Fruit fly (Drosophila melanogaster) whole organism, embryonic: ENCODE results near the gene CG43799.

Experiments
- Abd-B ChIP-seq: fragments of 200-800 bp; sonication (Bioruptor generic); optimal IDR thresholded peaks from 2 replicates; lab custom pipeline; 2018; ENCODE audit warnings: missing biosample characterization, mild to moderate bottlenecking, missing genetic modification characterization, moderate library complexity
- Atf-2 ChIP-seq: fragments of 200-800 bp; sonication (Bioruptor generic); optimal IDR thresholded peaks from 2 replicates; lab custom pipeline; 2016; ENCODE audit warnings: missing biosample characterization, missing genetic modification characterization
- Blimp-1 ChIP-seq: fragments of 200-800 bp; sonication (Bioruptor generic); optimal IDR thresholded peaks from 3 replicates; lab custom pipeline; 2018; ENCODE audit warnings: missing biosample characterization, missing genetic modification characterization, mild to moderate bottlenecking, moderate library complexity, missing genetic modification reagents
- CG12299 ChIP-seq: fragments of 200-800 bp; sonication (Bioruptor generic); optimal IDR thresholded peaks from 2 replicates; lab custom pipeline; 2018; ENCODE audit warnings: missing biosample characterization, mild to moderate bottlenecking, missing genetic modification characterization
- CG13123 ChIP-seq: fragments of 200-800 bp; sonication (Bioruptor generic); optimal IDR thresholded peaks from 2 replicates; lab custom pipeline; 2016; ENCODE audit warnings: missing biosample characterization, missing genetic modification characterization
- CG15073 ChIP-seq: fragments of 200-800 bp; sonication (Bioruptor generic); optimal IDR thresholded peaks from 2 replicates; lab custom pipeline; 2016; ENCODE audit warnings: missing biosample characterization, missing genetic modification characterization
- CG15479 ChIP-seq: fragments of 200-800 bp; sonication (Bioruptor generic); optimal IDR thresholded peaks from 3 replicates; lab custom pipeline; 2019; ENCODE audit warnings: missing biosample characterization, mild to moderate bottlenecking, missing genetic modification characterization, moderate library complexity
- CG1603 ChIP-seq: fragments of 200-800 bp; sonication (Bioruptor generic); optimal IDR thresholded peaks from 2 replicates; lab custom pipeline; 2019; ENCODE audit warnings: missing biosample characterization, mild to moderate bottlenecking, missing genetic modification characterization, moderate library complexity
- CG2120 ChIP-seq: fragments of 200-800 bp; sonication (Bioruptor generic); optimal IDR thresholded peaks from 3 replicates; lab custom pipeline; 2016; ENCODE audit warnings: missing biosample characterization, missing genetic modification characterization
- CG2202 ChIP-seq: fragments of 200-800 bp; sonication (Bioruptor generic); optimal IDR thresholded peaks from 2 replicates; lab custom pipeline; 2018; ENCODE audit warnings: missing biosample characterization, mild to moderate bottlenecking, missing genetic modification characterization
- CG2678 ChIP-seq: fragments of 200-800 bp; sonication (Bioruptor generic); optimal IDR thresholded peaks from 3 replicates; lab custom pipeline; 2019; ENCODE audit warnings: missing biosample characterization, mild to moderate bottlenecking, missing genetic modification characterization, moderate library complexity
- CG3065 ChIP-seq: fragments of 200-800 bp; sonication (Bioruptor generic); optimal IDR thresholded peaks from 2 replicates; lab custom pipeline; 2016; ENCODE audit warnings: missing biosample characterization, missing genetic modification characterization
- CG31441 ChIP-seq: fragments of 200-800 bp; sonication (Bioruptor generic); IDR thresholded peaks from 2 replicates; pipeline ENCODE4 v1.3.6; 2022; ENCODE audit warnings: missing biosample characterization, missing genetic modification characterization
- CG6689 ChIP-seq: fragments of 200-800 bp; sonication (Bioruptor generic); IDR thresholded peaks from 2 replicates; pipeline ENCODE4 v1.3.6; 2022; ENCODE audit warnings: missing biosample characterization, missing genetic modification characterization
- CG8359 ChIP-seq: fragments of 200-800 bp; sonication (Bioruptor generic); optimal IDR thresholded peaks from 2 replicates; lab custom pipeline; 2017; ENCODE audit warnings: missing biosample characterization, mild to moderate bottlenecking, missing genetic modification characterization, borderline replicate concordance
- Doc3 ChIP-seq: fragments of 200-800 bp; sonication (Bioruptor generic); IDR thresholded peaks from 3 replicates; pipeline ENCODE4 v1.3.6; 2022; ENCODE audit warnings: missing biosample characterization, missing genetic modification characterization; ENCODE audit not compliant: partially characterized antibody
- Drgx ChIP-seq: fragments of 200-800 bp; sonication (Bioruptor generic); IDR thresholded peaks from 2 replicates; pipeline ENCODE4 v1.3.6; 2022; ENCODE audit warnings: missing biosample characterization, missing genetic modification characterization
- Fer3 ChIP-seq: fragments of 200-800 bp; sonication (Bioruptor generic); optimal IDR thresholded peaks from 2 replicates; lab custom pipeline; 2018; ENCODE audit warnings: missing biosample characterization, mild to moderate bottlenecking, missing genetic modification characterization, moderate library complexity
- H15 ChIP-seq: fragments of 200-800 bp; sonication (Bioruptor generic); IDR thresholded peaks from 3 replicates; pipeline ENCODE4 v1.3.6; 2022; ENCODE audit warnings: missing biosample characterization, missing genetic modification characterization
- HmgZ ChIP-seq: fragments of 200-800 bp; sonication (Bioruptor generic); optimal IDR thresholded peaks from 2 replicates; lab custom pipeline; 2018; ENCODE audit warnings: missing biosample characterization, mild to moderate bottlenecking, missing genetic modification characterization
- Hr39 ChIP-seq: fragments of >200 bp; optimal IDR thresholded peaks from 2 replicates; lab custom pipeline; 2017
- Hr51 ChIP-seq, 2 experiments: fragments of 200-800 bp; sonication (Bioruptor generic); optimal IDR thresholded peaks; 2 replicates in 1 of 2; 3 replicates in 1 of 2; lab custom pipeline; 2016 to 2018; ENCODE audit warnings: missing biosample characterization in 2 of 2, missing genetic modification characterization in 2 of 2, mild to moderate bottlenecking in 1 of 2, moderate library complexity in 1 of 2
- Lim3 ChIP-seq: fragments of 200-800 bp; sonication (Bioruptor generic); IDR thresholded peaks from 2 replicates; pipeline ENCODE4 v1.3.6; 2022; ENCODE audit warnings: missing biosample characterization, missing genetic modification characterization
- Lpt ChIP-seq: fragments of >200 bp; optimal IDR thresholded peaks from 2 replicates; lab custom pipeline; 2018; ENCODE audit warnings: missing biosample characterization, missing genetic modification characterization
- Myb ChIP-seq: fragments of 200-800 bp; sonication (Bioruptor generic); optimal IDR thresholded peaks from 2 replicates; lab custom pipeline; 2016; ENCODE audit warnings: missing biosample characterization, missing genetic modification characterization
- NC2β ChIP-seq: fragments of 200-800 bp; sonication (Bioruptor generic); optimal IDR thresholded peaks from 2 replicates; lab custom pipeline; 2016; ENCODE audit warnings: missing biosample characterization, missing genetic modification characterization
- NFAT ChIP-seq: fragments of 200-800 bp; sonication (Bioruptor generic); IDR thresholded peaks from 2 replicates; pipeline ENCODE4 v1.3.6; 2022; ENCODE audit warnings: missing biosample characterization, missing genetic modification characterization
- TFAM ChIP-seq: fragments of 200-800 bp; sonication (Bioruptor generic); optimal IDR thresholded peaks from 2 replicates; lab custom pipeline; 2017; ENCODE audit warnings: missing biosample characterization, missing genetic modification characterization, inconsistent platforms
- amos ChIP-seq: fragments of 200-800 bp; sonication (Bioruptor generic); IDR thresholded peaks from 2 replicates; pipeline ENCODE4 v1.3.6; 2022; ENCODE audit warnings: missing biosample characterization, missing genetic modification characterization; ENCODE audit not compliant: partially characterized antibody
- bigmax ChIP-seq: fragments of 200-800 bp; sonication (Bioruptor generic); optimal IDR thresholded peaks from 2 replicates; lab custom pipeline; 2018; ENCODE audit warnings: missing biosample characterization, mild to moderate bottlenecking, missing genetic modification characterization
- bowl ChIP-seq: fragments of 200-800 bp; sonication (Bioruptor generic); IDR thresholded peaks from 2 replicates; pipeline ENCODE4 v1.3.6; 2022; ENCODE audit warnings: missing biosample characterization, missing genetic modification characterization
- cas ChIP-seq: fragments of 200-800 bp; sonication (Bioruptor generic); IDR thresholded peaks from 2 replicates; pipeline ENCODE4 v1.3.6; 2022; ENCODE audit warnings: missing biosample characterization, missing genetic modification characterization
- caup ChIP-seq: fragments of 200-800 bp; sonication (Bioruptor generic); optimal IDR thresholded peaks from 3 replicates; lab custom pipeline; 2017; ENCODE audit warnings: missing biosample characterization, mild to moderate bottlenecking, missing genetic modification characterization, moderate library complexity; ENCODE audit not compliant: severe bottlenecking
- dimm ChIP-seq: fragments of 200-800 bp; sonication (Bioruptor generic); IDR thresholded peaks from 2 replicates; pipeline ENCODE4 v1.3.6; 2022; ENCODE audit warnings: missing biosample characterization, missing genetic modification characterization
- en ChIP-seq: fragments of 200-800 bp; sonication (Bioruptor generic); optimal IDR thresholded peaks from 2 replicates; lab custom pipeline; 2016; ENCODE audit warnings: missing biosample characterization, missing genetic modification characterization
- fd96Cb ChIP-seq: fragments of 200-800 bp; sonication (Bioruptor generic); optimal IDR thresholded peaks from 2 replicates; lab custom pipeline; 2018; ENCODE audit warnings: missing biosample characterization, mild to moderate bottlenecking, missing genetic modification characterization, moderate library complexity
- hb ChIP-seq: fragments of 200-800 bp; sonication (Bioruptor generic); IDR thresholded peaks from 3 replicates; pipeline ENCODE4 v1.3.6; 2022; ENCODE audit warnings: missing biosample characterization, missing genetic modification characterization; ENCODE audit not compliant: partially characterized antibody
- mirr ChIP-seq: fragments of 200-800 bp; sonication (Bioruptor generic); optimal IDR thresholded peaks from 3 replicates; lab custom pipeline; 2018; ENCODE audit warnings: missing biosample characterization, mild to moderate bottlenecking, missing genetic modification characterization
- nau ChIP-seq: fragments of 200-800 bp; sonication (Bioruptor generic); optimal IDR thresholded peaks from 3 replicates; lab custom pipeline; 2017; ENCODE audit warnings: missing biosample characterization, mild to moderate bottlenecking, missing genetic modification characterization, missing genetic modification reagents
- pan ChIP-seq, 4 experiments: fragments of >200 bp in 3 of 4; fragments of 200-800 bp in 1 of 4; sonication (Bioruptor generic) in 1 of 4; optimal IDR thresholded peaks in 3 of 4; IDR thresholded peaks in 1 of 4; 2 replicates each; pipeline versions ENCODE4 v1.3.6 to Lab custom; 2017 to 2022; ENCODE audit warnings: missing biosample characterization in 2 of 4, missing genetic modification characterization in 2 of 4, mixed read lengths in 1 of 4
- scrt ChIP-seq: fragments of 200-800 bp; sonication (Bioruptor generic); optimal IDR thresholded peaks from 2 replicates; lab custom pipeline; 2018; ENCODE audit warnings: missing biosample characterization, mild to moderate bottlenecking, missing genetic modification characterization, moderate library complexity
- sens ChIP-seq: fragments of 200-800 bp; sonication (Bioruptor generic); peaks from one replicate; lab custom pipeline; 2016; ENCODE audit warnings: missing biosample characterization, missing genetic modification characterization
- seq ChIP-seq: fragments of 200-800 bp; sonication (Bioruptor generic); IDR thresholded peaks from 2 replicates; pipeline ENCODE4 v1.3.6; 2022; ENCODE audit warnings: missing biosample characterization, missing genetic modification characterization
- ttk ChIP-seq: fragments of 200-800 bp; sonication (Bioruptor generic); IDR thresholded peaks from 2 replicates; pipeline ENCODE4 v2.1.2; 2022; ENCODE audit warnings: missing biosample characterization, missing genetic modification characterization
- vnd ChIP-seq: fragments of 200-800 bp; sonication (Bioruptor generic); IDR thresholded peaks from 3 replicates; pipeline ENCODE4 v1.3.6; 2022; ENCODE audit warnings: missing biosample characterization, missing genetic modification characterization; ENCODE audit not compliant: partially characterized antibody
- vvl ChIP-seq: fragments of 200-800 bp; sonication (Bioruptor generic); IDR thresholded peaks from 2 replicates; pipeline ENCODE4 v1.3.6; 2022; ENCODE audit warnings: missing biosample characterization, missing genetic modification characterization
- wdn ChIP-seq: fragments of 200-800 bp; sonication (Bioruptor generic); IDR thresholded peaks from 2 replicates; pipeline ENCODE4 v1.3.6; 2022; ENCODE audit warnings: missing biosample characterization, missing genetic modification characterization
- zen2 ChIP-seq: fragments of 200-800 bp; sonication (Bioruptor generic); IDR thresholded peaks from 3 replicates; pipeline ENCODE4 v1.3.6; 2022; ENCODE audit warnings: missing biosample characterization, missing genetic modification characterization; ENCODE audit not compliant: partially characterized antibody

CG43799 gene

dm6 chr2L:7194351-7195037 is 33.0 kb upstream of the CG43799 start, which contains the start of gene CG4497 (continued):
- TF ChIP-seq seq (peak; percentile 85), vnd (peak; percentile 89), CG2120 (peak; percentile 97), NFAT (GFP tag; lab: Robert Waterston, UW) (peak; percentile 94), CG1603 (tag; lab: Kevin White, UChicago) (peak; percentile 95), CG3065 (GFP tag; lab: Kevin White, UChicago) (peak; percentile 72), bowl (peak; percentile 65), NC2β (GFP tag; lab: Kevin White, UChicago) (peak; percentile 89), en (GFP tag; lab: Kevin White, UChicago) (peak; percentile 86), Myb (GFP tag; lab: Kevin White, UChicago) (peak; percentile 88), Fer3 (tag; lab: Kevin White, UChicago) (peak; percentile 85), mirr (GFP tag; lab: Kevin White, UChicago) (peak; percentile 78), ttk (GFP tag; lab: Robert Waterston, UW) (peak; percentile 92), Abd-B (GFP tag; lab: Kevin White, UChicago) (peak; percentile 95), CG8359 (peak; percentile 35), amos (GFP tag; lab: Robert Waterston, UW) (peak; percentile 67), CG15073 (GFP tag; lab: Kevin White, UChicago) (peak; percentile 34), CG2202 (peak; percentile 64), CG6689 (GFP tag; lab: Robert Waterston, UW) (peak; percentile 94), bigmax (no peak), CG13123 (GFP tag; lab: Kevin White, UChicago) (peak; percentile 79), CG12299 (tag; lab: Kevin White, UChicago) (peak; percentile 61), sens (GFP tag; lab: Kevin White, UChicago) (peak; percentile 99), vvl (GFP tag; lab: Robert Waterston, UW) (peak; percentile 93), Hr51 (GFP tag; optimal IDR thresholded peaks at IDR 0.05; lab: Kevin White, UChicago) (peak; percentile 91 to 96), dimm (GFP tag; lab: Robert Waterston, UW) (peak; percentile 81), CG31441 (GFP tag; lab: Robert Waterston, UW) (peak; percentile 81), scrt (GFP tag; lab: Kevin White, UChicago) (peak; percentile 54), Lim3 (GFP tag; lab: Robert Waterston, UW) (peak; percentile 78), CG15479 (GFP tag; lab: Kevin White, UChicago) (peak; percentile 33), wdn (peak; percentile 89), hb (peak; percentile 88), Atf-2 (GFP tag; lab: Kevin White, UChicago) (peak; percentile 94), Hr39 (lab: Kevin White, UChicago) (peak; percentile 54), cas (GFP tag; lab: Robert Waterston, UW) (peak; percentile 62; the same call in 1 of the 2 replicates), CG2678 (tag; lab: Kevin White, UChicago) (peak; percentile 88), Lpt (GFP tag; lab: Kevin White, UChicago) (no peak), Drgx (peak; percentile 78), H15 (peak; percentile 94), caup (peak; percentile 89), Blimp-1 (peak; percentile 87), nau (GFP tag; lab: Kevin White, UChicago) (peak; percentile 66), fd96Cb (tag; lab: Kevin White, UChicago) (peak; percentile 85), Doc3 (GFP tag; lab: Robert Waterston, UW) (0 out of 3 replicates have a peak, but pooled peaks have one; percentile 37), zen2 (GFP tag; lab: Robert Waterston, UW) (no peak), pan (optimal IDR thresholded peaks at IDR 0.05; lab: Kevin White, UChicago) (no peak), pan (GFP tag; optimal IDR thresholded peaks at IDR 0.05 in 1 of 2, IDR thresholded peaks at IDR 0.05 in 1 of 2) (peak in 1 of 2 experiments; percentile 92), HmgZ (tag; lab: Kevin White, UChicago) (peak; percentile 95), TFAM (GFP tag; lab: Kevin White, UChicago) (no peak)
